Fruit fly (Drosophila melanogaster): ENCODE data around the gene mia.

mia gene

DNA sequence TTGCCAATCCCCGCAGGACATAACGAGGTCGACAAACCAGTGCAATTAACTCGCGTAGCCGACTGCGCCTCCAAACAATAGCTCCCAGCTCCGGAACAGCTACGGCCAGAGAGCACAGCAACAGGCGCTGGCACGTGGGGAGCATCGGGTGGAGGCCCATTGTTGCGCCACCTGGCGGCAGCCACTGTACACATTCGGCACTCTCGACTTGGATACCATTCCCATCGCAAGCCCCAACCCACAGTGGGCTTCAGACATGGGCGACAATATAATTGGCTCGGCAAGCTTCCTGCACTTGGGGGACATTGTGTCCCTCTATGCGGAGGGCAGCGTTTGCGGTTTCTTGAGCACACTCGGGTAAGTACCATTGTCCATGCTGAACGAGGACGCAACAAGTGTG lies 23.4 kb downstream of the mia start:
- TF ChIP-seq CG33017 (tag; optimal IDR thresholded peaks at IDR 0.05) (no peak), Crg-1 (GFP tag; optimal IDR thresholded peaks at IDR 0.05) (no peak), ovo (GFP tag; optimal IDR thresholded peaks at IDR 0.05) (no peak), cnc (optimal IDR thresholded peaks at IDR 0.05) (no peak), Clk (GFP tag; optimal IDR thresholded peaks at IDR 0.05) (no peak), CG7045 (GFP tag; optimal IDR thresholded peaks at IDR 0.05) (no peak), tj (GFP tag; optimal IDR thresholded peaks at IDR 0.05) (no peak), kay (GFP tag; ENCODE audit: borderline replicate concordance) (no peak), cic (GFP tag; optimal IDR thresholded peaks at IDR 0.05) (no peak), toe (GFP tag; optimal IDR thresholded peaks at IDR 0.05) (no peak), CG14711 (tag; optimal IDR thresholded peaks at IDR 0.05) (no peak), bab1 (GFP tag; optimal IDR thresholded peaks at IDR 0.05) (no peak), CG5204 (GFP tag; optimal IDR thresholded peaks at IDR 0.05) (no peak), CG11617 (GFP tag; optimal IDR thresholded peaks at IDR 0.05) (no peak), CG1620 (GFP tag; optimal IDR thresholded peaks at IDR 0.05) (no peak), CG7101 (tag; optimal IDR thresholded peaks at IDR 0.05) (no peak)

dm6 chr3R:5524804-5525203 lies 26.2 kb downstream of the mia start:
- TF ChIP-seq cnc (optimal IDR thresholded peaks at IDR 0.05): no peak
- no peak for TF ChIP-seq CG7101 (tag; optimal IDR thresholded peaks at IDR 0.05)
- TF ChIP-seq CG12768 (GFP tag; optimal IDR thresholded peaks at IDR 0.05): no peak
- TF ChIP-seq CG5204 (GFP tag; optimal IDR thresholded peaks at IDR 0.05): no peak
- TF ChIP-seq bab1 (GFP tag; optimal IDR thresholded peaks at IDR 0.05): no peak

DNA sequence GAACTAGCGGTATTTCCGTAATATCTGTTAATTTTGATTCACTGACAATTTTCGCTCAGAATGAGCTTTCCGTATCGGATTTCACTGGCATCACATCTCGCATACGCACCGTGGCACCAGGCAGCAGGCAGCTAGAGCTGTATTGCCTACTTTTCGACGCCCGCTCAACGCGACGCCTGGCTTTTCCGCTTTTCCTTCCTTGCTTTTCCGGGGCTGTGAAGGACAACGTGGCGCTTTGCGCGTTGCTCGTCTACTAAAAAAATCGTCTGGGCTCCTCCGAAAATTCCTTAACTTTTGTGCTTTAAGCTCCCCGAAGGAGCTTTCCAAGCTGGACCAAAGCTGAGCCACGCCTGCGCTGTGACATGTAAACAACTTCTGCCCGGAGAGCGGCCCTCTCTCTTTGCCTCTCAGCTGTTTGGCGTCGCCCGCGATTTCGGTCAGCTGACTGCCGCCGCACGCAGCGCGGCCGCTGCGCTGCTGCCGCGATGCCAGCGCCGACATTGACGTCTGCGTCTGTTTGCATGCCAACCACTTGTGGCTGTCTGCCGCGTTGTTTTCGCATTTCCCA lies 27.8 kb downstream of the mia start, which contains the start of the genes CG43845 and Nmdar1:
Gene CG43845 (minus strand): TSS at position 51 of the 568 bp plus-strand sequence.
Gene Nmdar1 (minus strand): TSS at position 259 of the 568 bp plus-strand sequence.
- no peak for TF ChIP-seq Crg-1 (GFP tag; optimal IDR thresholded peaks at IDR 0.05)
- no peak for TF ChIP-seq cnc (optimal IDR thresholded peaks at IDR 0.05)
- TF ChIP-seq tj (GFP tag; optimal IDR thresholded peaks at IDR 0.05): no peak
- TF ChIP-seq cic (GFP tag; optimal IDR thresholded peaks at IDR 0.05): peak; percentile 3

DNA sequence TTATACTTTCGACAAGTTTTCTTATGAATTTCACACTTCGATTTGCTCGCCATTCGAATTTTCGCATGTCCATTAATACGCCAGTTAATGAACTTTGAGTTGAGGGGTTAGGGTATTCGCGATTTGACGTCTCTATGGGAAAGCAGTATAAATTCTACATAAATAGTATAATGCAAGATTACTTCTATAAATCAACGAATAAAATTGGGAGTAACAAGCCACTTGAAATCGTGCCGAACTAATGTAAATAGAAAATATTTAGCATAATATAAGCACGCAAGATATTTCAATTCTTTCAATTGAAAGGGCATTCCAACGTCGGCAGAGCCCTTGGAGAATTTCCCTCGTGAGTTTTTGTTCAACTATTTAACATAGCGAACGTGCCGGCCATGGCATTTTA lies 30.4 kb downstream of the mia start:
- TF ChIP-seq CG12768 (GFP tag; optimal IDR thresholded peaks at IDR 0.05): peak; percentile 51
- TF ChIP-seq CG11617 (GFP tag; optimal IDR thresholded peaks at IDR 0.05): no peak
- TF ChIP-seq kay (GFP tag; ENCODE audit: borderline replicate concordance): peak; percentile 80
- TF ChIP-seq bab1 (GFP tag; optimal IDR thresholded peaks at IDR 0.05): peak; percentile 58

DNA sequence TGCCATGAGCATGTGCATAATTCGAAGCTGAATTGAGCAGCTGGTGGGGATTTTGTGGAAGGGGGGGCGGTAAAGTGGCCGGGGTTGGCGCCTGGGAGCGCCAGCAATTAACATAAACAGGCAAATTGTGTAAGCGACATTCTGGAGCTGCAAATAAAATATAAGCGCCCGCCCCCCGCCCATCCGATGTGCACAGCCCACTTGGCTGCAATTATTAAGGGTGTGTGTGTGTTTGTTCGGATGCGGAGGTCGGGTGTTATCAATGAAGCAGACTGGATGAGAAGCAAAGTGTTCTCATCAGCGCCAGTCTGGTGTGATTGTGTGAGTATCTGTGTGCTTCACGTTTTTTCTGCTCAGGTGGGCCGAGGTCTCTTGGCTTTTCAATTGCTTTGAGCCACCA lies 31.2 kb downstream of the mia start:
- TF ChIP-seq cic (GFP tag; optimal IDR thresholded peaks at IDR 0.05) (peak; percentile 25), toe (GFP tag; optimal IDR thresholded peaks at IDR 0.05) (no peak), CG7045 (GFP tag; optimal IDR thresholded peaks at IDR 0.05) (no peak), CG14711 (tag; optimal IDR thresholded peaks at IDR 0.05) (no peak), Mnt (GFP tag; optimal IDR thresholded peaks at IDR 0.05) (no peak), Hr96 (GFP tag; optimal IDR thresholded peaks at IDR 0.05) (no peak), CG1620 (GFP tag; optimal IDR thresholded peaks at IDR 0.05) (no peak), kay (GFP tag; ENCODE audit: borderline replicate concordance) (no peak)

DNA sequence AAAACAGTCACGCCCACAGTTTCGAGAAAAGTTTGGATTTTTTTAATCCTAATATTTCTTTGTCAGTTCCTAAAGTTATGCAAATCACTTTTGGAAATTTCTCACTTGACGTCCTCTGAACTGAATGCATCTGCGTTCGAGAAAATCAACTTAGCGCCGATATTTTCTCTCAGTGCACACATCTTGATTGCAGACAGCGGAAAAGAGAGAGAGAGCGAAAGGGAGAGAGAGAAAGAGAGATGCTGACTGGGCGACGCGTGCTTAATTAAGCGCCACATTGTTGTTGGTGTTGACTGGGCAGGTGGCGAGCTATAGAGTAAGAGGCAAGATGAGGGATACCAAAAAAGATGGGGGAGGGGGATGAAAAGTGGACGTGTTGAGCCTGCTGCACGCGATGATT lies 32.3 kb downstream of the mia start:
- TF ChIP-seq ovo (GFP tag; optimal IDR thresholded peaks at IDR 0.05) (no peak), CG33017 (tag; optimal IDR thresholded peaks at IDR 0.05) (no peak), tj (GFP tag; optimal IDR thresholded peaks at IDR 0.05) (peak; percentile 35), bab1 (GFP tag; optimal IDR thresholded peaks at IDR 0.05) (peak; percentile 6)

DNA sequence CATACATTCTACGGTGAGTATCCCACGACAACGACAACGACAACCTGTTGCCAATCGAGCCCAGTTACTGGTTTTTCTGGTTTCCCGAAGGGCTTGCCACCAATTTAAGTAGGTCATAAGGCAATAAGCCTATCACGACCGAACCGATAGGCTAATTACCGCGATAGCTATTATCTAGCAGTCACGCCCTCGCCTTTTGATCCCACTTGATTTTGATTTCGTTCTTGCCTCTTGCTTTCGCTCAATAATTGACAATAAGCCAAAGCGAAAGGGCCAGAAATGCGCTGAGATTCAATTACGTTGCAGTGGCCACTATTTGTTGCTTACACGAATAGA lies 33.1 kb downstream of the mia start:
- TF ChIP-seq CG11617 (GFP tag; optimal IDR thresholded peaks at IDR 0.05) (no peak), kay (GFP tag; ENCODE audit: borderline replicate concordance) (no peak), CG7045 (GFP tag; optimal IDR thresholded peaks at IDR 0.05) (no peak), CG1620 (GFP tag; optimal IDR thresholded peaks at IDR 0.05) (no peak), ovo (GFP tag; optimal IDR thresholded peaks at IDR 0.05) (no peak), Crg-1 (GFP tag; optimal IDR thresholded peaks at IDR 0.05) (no peak), Hr96 (GFP tag; optimal IDR thresholded peaks at IDR 0.05) (no peak), Mnt (GFP tag; optimal IDR thresholded peaks at IDR 0.05) (no peak), toe (GFP tag; optimal IDR thresholded peaks at IDR 0.05) (no peak), pad (GFP tag; optimal IDR thresholded peaks at IDR 0.05) (no peak), cic (GFP tag; optimal IDR thresholded peaks at IDR 0.05) (no peak), bab1 (GFP tag; optimal IDR thresholded peaks at IDR 0.05) (no peak), CG14711 (tag; optimal IDR thresholded peaks at IDR 0.05) (no peak), Clk (GFP tag; optimal IDR thresholded peaks at IDR 0.05) (no peak)

All from whole organism, adult.